Worm (Caenorhabditis elegans) whole organism, early embryonic: ENCODE measurements around the gene Y42H9AR.1.

ENCODE experiments used
- ama-1 ChIP-seq: fragments of 150-350 bp; optimal IDR thresholded peaks from 2 replicates; lab custom pipeline; 2014
- hmg-4 ChIP-seq: fragments of 200-800 bp; sonication (Bioruptor generic); optimal IDR thresholded peaks from 2 replicates; lab custom pipeline; 2018; ENCODE audit warnings: mild to moderate bottlenecking, missing genetic modification characterization, missing compliant biosample characterization

DNA sequence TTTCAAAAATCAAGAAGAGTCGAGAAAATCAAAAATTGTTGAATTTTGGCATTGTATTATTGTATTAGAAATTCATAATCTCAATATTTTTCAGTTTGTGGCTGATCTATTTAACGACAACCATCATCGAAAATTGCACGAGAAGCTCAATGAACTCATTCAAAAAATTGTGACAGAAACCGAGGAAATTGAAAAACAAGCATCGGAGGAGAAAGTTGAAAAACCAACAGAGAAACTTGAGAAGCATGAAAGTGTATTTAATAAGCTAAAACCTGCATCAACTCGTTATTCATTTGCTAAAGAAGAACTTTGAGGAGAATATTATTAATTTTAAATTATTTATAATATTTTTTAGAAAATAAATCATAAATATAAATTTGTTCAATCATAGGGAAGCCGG, 13.7 kb downstream of the Y42H9AR.1 start, which contains the start of gene ceph-41:
- TF ChIP-seq ama-1, result no peak
- TF ChIP-seq hmg-4 (GFP tag; lab: Kevin White, UChicago), result no peak
